Worm (Caenorhabditis elegans) whole organism, young adult: ENCODE data around the gene cest-24.

Experiments used
- F39B2.1 ChIP-seq: fragments of 200-800 bp; sonication (Bioruptor generic); IDR thresholded peaks from 2 replicates; pipeline ENCODE4 v1.3.6; 2022; ENCODE audit warnings: missing genetic modification reagents, missing genetic modification characterization, missing compliant biosample characterization
- K12H6.12 ChIP-seq: fragments of 200-800 bp; sonication (Bioruptor generic); optimal IDR thresholded peaks from 2 replicates; lab custom pipeline; 2018; ENCODE audit warnings: mild to moderate bottlenecking, missing genetic modification characterization, missing compliant biosample characterization
- T07F8.4 ChIP-seq: sonication (generic microtip); optimal IDR thresholded peaks from 2 replicates; lab custom pipeline; 2016; ENCODE audit warnings: mild to moderate bottlenecking, missing genetic modification characterization, moderate library complexity, missing compliant biosample characterization
- cebp-2 ChIP-seq: fragments of 200-800 bp; sonication (Bioruptor generic); IDR thresholded peaks from 2 replicates; pipeline ENCODE4 v1.3.6; 2022; ENCODE audit warnings: missing genetic modification characterization, missing compliant biosample characterization
- ceh-58 ChIP-seq: fragments of 200-800 bp; sonication (Bioruptor generic); IDR thresholded peaks from 2 replicates; pipeline ENCODE4 v1.3.6; 2022; ENCODE audit warnings: missing genetic modification characterization, missing compliant biosample characterization
- ekl-4 ChIP-seq: fragments of 200-800 bp; sonication (Bioruptor generic); IDR thresholded peaks from 2 replicates; pipeline ENCODE4 v1.3.6; 2022; ENCODE audit warnings: missing genetic modification reagents, missing genetic modification characterization, missing compliant biosample characterization
- hlh-26 ChIP-seq: fragments of 200-800 bp; sonication (Bioruptor generic); conservative IDR thresholded peaks from 2 replicates; pipeline ENCODE4 v1.3.6; 2022; ENCODE audit warnings: missing genetic modification reagents, missing genetic modification characterization, missing compliant biosample characterization
- mxl-1 ChIP-seq: sonication (generic microtip); optimal IDR thresholded peaks from 2 replicates; lab custom pipeline; 2016; ENCODE audit warnings: missing genetic modification characterization, missing compliant biosample characterization
- nfya-2 ChIP-seq: fragments of 200-800 bp; sonication (Bioruptor generic); IDR thresholded peaks from 2 replicates; pipeline ENCODE4 v1.3.6; 2022; ENCODE audit warnings: missing genetic modification reagents, missing genetic modification characterization, missing compliant biosample characterization
- nfyb-1 ChIP-seq: fragments of 200-800 bp; sonication (Bioruptor generic); IDR thresholded peaks from 2 replicates; pipeline ENCODE4 v1.3.6; 2022; ENCODE audit warnings: missing genetic modification reagents, missing genetic modification characterization, missing compliant biosample characterization
- nhr-80 ChIP-seq: sonication (generic microtip); optimal IDR thresholded peaks from 2 replicates; lab custom pipeline; 2016; ENCODE audit warnings: missing genetic modification characterization, missing compliant biosample characterization

DNA sequence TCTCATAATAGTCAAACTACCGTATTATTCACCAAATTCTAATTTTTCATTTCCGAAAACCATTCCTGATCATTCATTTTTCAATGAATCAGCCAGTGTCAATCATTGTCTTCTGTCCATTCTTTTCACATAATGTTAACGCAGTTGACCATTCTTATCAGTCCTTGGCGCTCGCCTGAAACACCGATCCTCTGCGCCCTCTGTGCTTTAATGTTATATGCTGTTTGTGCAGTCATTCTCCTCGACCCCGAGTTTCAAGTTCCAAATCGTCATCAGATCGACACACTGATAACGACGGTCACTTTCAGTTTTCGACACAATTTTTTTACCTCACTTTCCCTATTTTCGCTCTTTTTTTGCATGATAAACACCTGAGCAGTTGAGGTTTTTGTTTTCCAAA, 30.2 kb downstream of the cest-24 start:
- TF ChIP-seq nhr-80 (tag; lab: Kevin White, UChicago) = peak; percentile 98
- TF ChIP-seq T07F8.4 (tag; lab: Kevin White, UChicago) = no peak
- no peak for TF ChIP-seq cebp-2 (GFP tag; lab: Robert Waterston, UW)
- no peak for TF ChIP-seq ceh-58 (GFP tag; lab: Robert Waterston, UW)
- no peak for TF ChIP-seq mxl-1
- no peak for TF ChIP-seq hlh-26 (GFP tag; lab: Robert Waterston, UW)
- no peak for TF ChIP-seq K12H6.12 (tag; lab: Kevin White, UChicago)
- TF ChIP-seq nfya-2 (GFP tag; lab: Robert Waterston, UW) = no peak
- TF ChIP-seq ekl-4 (GFP tag; lab: Robert Waterston, UW) = no peak
- TF ChIP-seq nfyb-1 (GFP tag; lab: Robert Waterston, UW) = no peak
- no peak for TF ChIP-seq F39B2.1 (GFP tag; lab: Robert Waterston, UW)
